Worm (Caenorhabditis elegans) whole organism, L1 larva: ENCODE data around the gene C16A3.2.

Source experiments
- C04F5.9 ChIP-seq: sonication (generic microtip); optimal IDR thresholded peaks from 2 replicates; lab custom pipeline; 2016; ENCODE audit warnings: missing genetic modification characterization, missing compliant biosample characterization
- C34B4.2 ChIP-seq: sonication (generic microtip); optimal IDR thresholded peaks from 2 replicates; lab custom pipeline; 2017; ENCODE audit warnings: mild to moderate bottlenecking, missing genetic modification characterization, missing compliant biosample characterization
- F16B12.6 ChIP-seq: fragments of 150-350 bp; optimal IDR thresholded peaks from 2 replicates; lab custom pipeline; 2014; ENCODE audit warnings: missing biosample characterization, missing genetic modification characterization
- Y116A8C.19 ChIP-seq: sonication (generic microtip); optimal IDR thresholded peaks from 2 replicates; lab custom pipeline; 2016; ENCODE audit warnings: missing compliant biosample characterization, missing genetic modification characterization, borderline replicate concordance
- aha-1 ChIP-seq: fragments of 150-350 bp; optimal IDR thresholded peaks from 2 replicates; lab custom pipeline; 2014; ENCODE audit warnings: missing biosample characterization, missing genetic modification characterization
- aly-2 ChIP-seq: fragments of 150-350 bp; optimal IDR thresholded peaks from 2 replicates; lab custom pipeline; 2014; ENCODE audit warnings: missing biosample characterization, missing genetic modification characterization
- ama-1 ChIP-seq: fragments of 150-350 bp; optimal IDR thresholded peaks from 2 replicates; lab custom pipeline; 2014
- ceh-8 ChIP-seq: fragments of 200-800 bp; sonication (Bioruptor generic); optimal IDR thresholded peaks from 2 replicates; lab custom pipeline; 2018; ENCODE audit warnings: mild to moderate bottlenecking, missing genetic modification characterization, moderate library complexity, missing compliant biosample characterization
- ceh-82 ChIP-seq, 3 experiments: fragments of 150-350 bp in 1 of 3; sonication (generic microtip) in 2 of 3; optimal IDR thresholded peaks; 2 replicates each; lab custom pipeline; 2014 to 2017; ENCODE audit warnings: missing biosample characterization in 3 of 3, missing genetic modification characterization in 3 of 3
- ces-1 ChIP-seq: fragments of 150-350 bp; optimal IDR thresholded peaks from 2 replicates; lab custom pipeline; 2014; ENCODE audit warnings: missing biosample characterization, missing genetic modification reagents, missing genetic modification characterization
- dpl-1 ChIP-seq, 3 experiments: fragments of 150-350 bp in 2 of 3; sonication (generic microtip) in 1 of 3; optimal IDR thresholded peaks; 2 replicates each; lab custom pipeline; 2014 to 2017; ENCODE audit warnings: missing biosample characterization in 3 of 3, missing genetic modification characterization in 3 of 3, missing genetic modification reagents in 3 of 3
- efl-1 ChIP-seq, 4 experiments: fragments of 150-350 bp; optimal IDR thresholded peaks in 3 of 4; peaks in 1 of 4; 1 replicate in 1 of 4; 2 replicates in 3 of 4; lab custom pipeline; 2014; ENCODE audit warnings: missing biosample characterization in 2 of 4, missing genetic modification characterization in 2 of 4, missing genetic modification reagents in 2 of 4
- efl-3 ChIP-seq: fragments of 200-800 bp; sonication (Bioruptor generic); optimal IDR thresholded peaks from 2 replicates; lab custom pipeline; 2018; ENCODE audit warnings: mild to moderate bottlenecking, missing genetic modification characterization, missing compliant biosample characterization
- egl-13 ChIP-seq: sonication (generic microtip); optimal IDR thresholded peaks from 2 replicates; lab custom pipeline; 2016; ENCODE audit warnings: missing genotype, missing genetic modification reagents, missing genetic modification characterization, missing compliant biosample characterization
- egl-27 ChIP-seq, 2 experiments: fragments of 150-350 bp in 1 of 2; sonication (generic microtip); optimal IDR thresholded peaks; 3 replicates each; lab custom pipeline; 2017 to 2018; ENCODE audit warnings: missing biosample characterization in 2 of 2, missing genetic modification characterization in 2 of 2, missing genetic modification reagents in 2 of 2
- elt-3 ChIP-seq, 6 experiments: fragments of 150-350 bp in 1 of 6; sonication (generic microtip); optimal IDR thresholded peaks; 2 replicates each; lab custom pipeline; 2017 to 2018; ENCODE audit warnings: missing biosample characterization in 6 of 6, missing genetic modification characterization in 6 of 6, inconsistent platforms in 1 of 6
- fkh-4 ChIP-seq: sonication (generic microtip); optimal IDR thresholded peaks from 2 replicates; lab custom pipeline; 2016; ENCODE audit warnings: missing compliant biosample characterization, missing genetic modification characterization, borderline replicate concordance
- fkh-8 ChIP-seq: sonication (generic microtip); optimal IDR thresholded peaks from 2 replicates; lab custom pipeline; 2016; ENCODE audit warnings: mild to moderate bottlenecking, missing genetic modification characterization, missing compliant biosample characterization
- fos-1 ChIP-seq: fragments of 150-350 bp; optimal IDR thresholded peaks from 2 replicates; lab custom pipeline; 2014; ENCODE audit warnings: missing biosample characterization, missing genetic modification characterization
- grh-1 ChIP-seq: fragments of 200-800 bp; sonication (Bioruptor generic); IDR thresholded peaks from 2 replicates; pipeline ENCODE4 v1.3.6; 2022; ENCODE audit warnings: missing genetic modification reagents, missing genetic modification characterization, missing compliant biosample characterization
- hlh-17 ChIP-seq: fragments of 200-800 bp; sonication (Bioruptor generic); optimal IDR thresholded peaks from 2 replicates; lab custom pipeline; 2018; ENCODE audit warnings: missing genetic modification characterization, mild to moderate bottlenecking, missing compliant biosample characterization, moderate library complexity, borderline replicate concordance
- hpl-2 ChIP-seq: fragments of 150-350 bp; optimal IDR thresholded peaks from 2 replicates; lab custom pipeline; 2014; ENCODE audit warnings: missing biosample characterization, missing genetic modification reagents, missing genetic modification characterization
- irx-1 ChIP-seq: sonication (generic microtip); optimal IDR thresholded peaks from 2 replicates; lab custom pipeline; 2016; ENCODE audit warnings: missing genetic modification characterization, missing compliant biosample characterization
- isw-1 ChIP-seq: fragments of 200-800 bp; sonication (Bioruptor generic); IDR thresholded peaks from 2 replicates; pipeline ENCODE4 v1.3.6; 2022; ENCODE audit warnings: missing genetic modification characterization, missing compliant biosample characterization
- jun-1 ChIP-seq: fragments of 150-350 bp; optimal IDR thresholded peaks from 2 replicates; lab custom pipeline; 2014; ENCODE audit warnings: missing biosample characterization, missing genetic modification reagents, missing genetic modification characterization
- lin-14 ChIP-seq: fragments of 200-800 bp; sonication (Bioruptor generic); optimal IDR thresholded peaks from 2 replicates; lab custom pipeline; 2018; ENCODE audit warnings: mild to moderate bottlenecking, missing genetic modification characterization, moderate library complexity, missing compliant biosample characterization
- lin-35 ChIP-seq, 2 experiments: fragments of 150-350 bp; optimal IDR thresholded peaks; 2 replicates each; lab custom pipeline; 2014; ENCODE audit warnings: missing biosample characterization in 2 of 2, missing genetic modification characterization in 2 of 2, missing genetic modification reagents in 2 of 2
- lin-39 ChIP-seq: fragments of 150-350 bp; optimal IDR thresholded peaks from 2 replicates; lab custom pipeline; 2014; ENCODE audit warnings: missing biosample characterization, missing genetic modification reagents, missing genetic modification characterization
- lir-3 ChIP-seq: sonication (generic microtip); optimal IDR thresholded peaks from 2 replicates; lab custom pipeline; 2016; ENCODE audit warnings: mild to moderate bottlenecking, missing genetic modification characterization, moderate library complexity, missing compliant biosample characterization; ENCODE audit not compliant: poor library complexity
- mdl-1 ChIP-seq, 2 experiments: fragments of 150-350 bp; optimal IDR thresholded peaks; 2 replicates each; lab custom pipeline; 2014 to 2017; ENCODE audit warnings: missing biosample characterization in 2 of 2, missing genetic modification characterization in 2 of 2, inconsistent platforms in 1 of 2
- mef-2 ChIP-seq: fragments of 150-350 bp; optimal IDR thresholded peaks from 2 replicates; lab custom pipeline; 2014; ENCODE audit warnings: missing biosample characterization, missing genetic modification characterization
- nhr-20 ChIP-seq: sonication (generic microtip); optimal IDR thresholded peaks from 2 replicates; lab custom pipeline; 2016; ENCODE audit warnings: mild to moderate bottlenecking, missing genetic modification characterization, missing compliant biosample characterization
- nhr-237 ChIP-seq: fragments of 150-350 bp; optimal IDR thresholded peaks from 2 replicates; lab custom pipeline; 2014; ENCODE audit warnings: missing biosample characterization, missing genetic modification characterization
- nhr-77 ChIP-seq: fragments of 150-350 bp; optimal IDR thresholded peaks from 2 replicates; lab custom pipeline; 2014; ENCODE audit warnings: missing biosample characterization, missing genetic modification characterization
- pax-3 ChIP-seq: fragments of 200-800 bp; sonication (Bioruptor generic); optimal IDR thresholded peaks from 2 replicates; lab custom pipeline; 2018; ENCODE audit warnings: mild to moderate bottlenecking, missing genetic modification characterization, moderate library complexity, missing compliant biosample characterization
- rnt-1 ChIP-seq: sonication (generic microtip); optimal IDR thresholded peaks from 2 replicates; lab custom pipeline; 2016; ENCODE audit warnings: mild to moderate bottlenecking, missing genetic modification characterization, moderate library complexity, missing compliant biosample characterization
- skn-1 ChIP-seq: fragments of 150-350 bp; optimal IDR thresholded peaks from 2 replicates; lab custom pipeline; 2014; ENCODE audit warnings: missing biosample characterization, missing genetic modification characterization
- sox-4 ChIP-seq: sonication (generic microtip); optimal IDR thresholded peaks from 2 replicates; lab custom pipeline; 2016; ENCODE audit warnings: missing genetic modification characterization, missing compliant biosample characterization
- tbx-2 ChIP-seq: sonication (generic microtip); optimal IDR thresholded peaks from 2 replicates; lab custom pipeline; 2016; ENCODE audit warnings: missing genetic modification characterization, missing compliant biosample characterization
- tlp-1 ChIP-seq: fragments of 150-350 bp; optimal IDR thresholded peaks from 2 replicates; lab custom pipeline; 2014; ENCODE audit warnings: missing biosample characterization, missing genetic modification characterization
- unc-130 ChIP-seq: fragments of 150-350 bp; optimal IDR thresholded peaks from 2 replicates; lab custom pipeline; 2017; ENCODE audit warnings: missing biosample characterization, missing genetic modification characterization, inconsistent platforms
- unc-30 ChIP-seq: sonication (generic microtip); optimal IDR thresholded peaks from 2 replicates; lab custom pipeline; 2017; ENCODE audit warnings: missing biosample characterization, missing genetic modification characterization
- unc-86 ChIP-seq: sonication (generic microtip); optimal IDR thresholded peaks from 2 replicates; lab custom pipeline; 2016; ENCODE audit warnings: missing genetic modification characterization, missing compliant biosample characterization
- unc-98 ChIP-seq: fragments of 200-800 bp; sonication (Bioruptor generic); IDR thresholded peaks from 2 replicates; pipeline ENCODE4 v1.3.6; 2022; ENCODE audit warnings: missing genetic modification characterization, missing compliant biosample characterization
- zag-1 ChIP-seq: fragments of 150-350 bp; optimal IDR thresholded peaks from 2 replicates; lab custom pipeline; 2014; ENCODE audit warnings: missing biosample characterization, missing genetic modification characterization
- zip-4 ChIP-seq: fragments of 200-800 bp; sonication (Bioruptor generic); optimal IDR thresholded peaks from 2 replicates; lab custom pipeline; 2018; ENCODE audit warnings: mild to moderate bottlenecking, missing genetic modification characterization, moderate library complexity, missing compliant biosample characterization
- ztf-11 ChIP-seq, 2 experiments: sonication (generic microtip); optimal IDR thresholded peaks; 2 replicates each; lab custom pipeline; 2016 to 2017; ENCODE audit warnings: missing genetic modification characterization in 2 of 2, missing biosample characterization in 1 of 2, missing compliant biosample characterization in 1 of 2
- ztf-4 ChIP-seq: fragments of 150-350 bp; optimal IDR thresholded peaks from 2 replicates; lab custom pipeline; 2014; ENCODE audit warnings: missing biosample characterization, missing genetic modification characterization

The C16A3.2 gene

ce11 chrIII:6381584-6382391 lies 7.8 kb upstream of the C16A3.2 start, which contains the start of gene znf-622:
TSS of gene znf-622 (plus strand) at chrIII:6381634.
- TF ChIP-seq fos-1 (tag; lab: Kevin White, UChicago) (no peak), hpl-2 (GFP tag; lab: Kevin White, UChicago) (no peak), egl-27 (tag; optimal IDR thresholded peaks at IDR 0.05; lab: Kevin White, UChicago) (no peak), efl-1 (optimal IDR thresholded peaks at IDR 0.05; lab: Kevin White, UChicago) (no peak), efl-1 (GFP tag; optimal IDR thresholded peaks at IDR 0.05 in 1 of 2; lab: Kevin White, UChicago) (peak in 1 of 2 experiments; percentile 75), ama-1 (lab: Kevin White, UChicago) (no peak), nhr-77 (no peak), Y116A8C.19 (no peak)

ce11 chrIII:6382987-6383602 lies 6.5 kb upstream of the C16A3.2 start, which contains the start of gene let-716:
TSS of gene let-716 (plus strand) at chrIII:6383552.
- TF ChIP-seq dpl-1 (GFP tag; optimal IDR thresholded peaks at IDR 0.05; lab: Kevin White, UChicago) (peak; percentile 17 to 61 (median 44)), lin-39 (tag; lab: Kevin White, UChicago) (no peak), lin-14 (no peak), tbx-2 (tag; lab: Kevin White, UChicago) (no peak), irx-1 (tag; lab: Kevin White, UChicago) (no peak), fkh-8 (tag; lab: Kevin White, UChicago) (no peak), C04F5.9 (tag; lab: Kevin White, UChicago) (no peak), nhr-237 (tag; lab: Kevin White, UChicago) (no peak), egl-27 (tag; optimal IDR thresholded peaks at IDR 0.05; lab: Kevin White, UChicago) (no peak), pax-3 (no peak), unc-130 (tag; lab: Kevin White, UChicago) (no peak), lin-35 (GFP tag; optimal IDR thresholded peaks at IDR 0.05; lab: Kevin White, UChicago) (peak; percentile 45 to 54), ceh-82 (tag; optimal IDR thresholded peaks at IDR 0.05; lab: Kevin White, UChicago) (peak in 1 of 3 experiments; percentile 18), sox-4 (tag; lab: Kevin White, UChicago) (no peak), nhr-20 (tag; lab: Kevin White, UChicago) (peak; percentile 26), F16B12.6 (tag; lab: Kevin White, UChicago) (peak; percentile 89), lir-3 (tag; lab: Kevin White, UChicago) (no peak), skn-1 (tag; lab: Kevin White, UChicago) (no peak), aly-2 (tag; lab: Kevin White, UChicago) (no peak), egl-13 (tag; lab: Kevin White, UChicago) (no peak), ztf-11 (tag; optimal IDR thresholded peaks at IDR 0.05; lab: Kevin White, UChicago) (no peak), grh-1 (no peak), ces-1 (GFP tag; lab: Kevin White, UChicago) (no peak), unc-98 (GFP tag; lab: Robert Waterston, UW) (no peak), aha-1 (tag; lab: Kevin White, UChicago) (no peak), mef-2 (tag; lab: Kevin White, UChicago) (no peak), tlp-1 (tag; lab: Kevin White, UChicago) (no peak), isw-1 (no peak), ceh-8 (GFP tag; lab: Kevin White, UChicago) (no peak), ztf-4 (tag; lab: Kevin White, UChicago) (no peak), unc-86 (tag; lab: Kevin White, UChicago) (no peak), zag-1 (tag; lab: Kevin White, UChicago) (no peak), efl-3 (no peak), hlh-17 (no peak), rnt-1 (tag; lab: Kevin White, UChicago) (peak; percentile 21), elt-3 (tag; optimal IDR thresholded peaks at IDR 0.05; lab: Kevin White, UChicago) (no peak), jun-1 (no peak), mdl-1 (tag; optimal IDR thresholded peaks at IDR 0.05; lab: Kevin White, UChicago) (no peak), zip-4 (GFP tag; lab: Kevin White, UChicago) (no peak), unc-30 (no peak), efl-1 (optimal IDR thresholded peaks at IDR 0.05; lab: Kevin White, UChicago) (peak; percentile 37 to 39), efl-1 (GFP tag; optimal IDR thresholded peaks at IDR 0.05 in 1 of 2; lab: Kevin White, UChicago) (peak; percentile 48 to 95), C34B4.2 (tag; lab: Kevin White, UChicago) (no peak), fkh-4 (no peak)
